Fruit fly (Drosophila melanogaster): Measurements from ENCODE around the gene Or67c.

DNA sequence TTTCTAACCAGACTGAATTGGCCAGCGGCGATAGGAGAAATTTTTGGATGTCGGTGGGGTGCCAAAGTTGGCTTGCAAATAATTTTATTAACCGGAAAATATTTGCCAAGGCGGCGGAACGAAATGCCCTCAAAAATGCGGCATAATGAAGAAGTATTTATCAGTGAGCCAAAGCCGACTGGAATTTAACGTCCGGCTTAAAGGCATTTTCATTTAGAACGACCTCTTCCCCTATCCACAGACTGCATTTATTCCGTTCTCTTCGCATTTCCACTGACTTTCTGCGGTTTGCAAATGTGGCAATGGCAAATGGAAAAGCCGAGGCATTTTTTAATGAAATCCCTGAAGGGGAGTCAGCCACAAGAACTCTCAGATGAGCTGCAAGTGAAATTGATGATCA is 11.5 kb downstream of the Or67c start:
- TF ChIP-seq CG12236 (GFP tag; optimal IDR thresholded peaks at IDR 0.05) (no peak), Hr39 (optimal IDR thresholded peaks at IDR 0.05) (no peak), fu2 (GFP tag; optimal IDR thresholded peaks at IDR 0.05) (no peak), Gug (GFP tag; IDR thresholded peaks at IDR 0.05) (no peak), prd (optimal IDR thresholded peaks at IDR 0.05) (no peak), prd (GFP tag; IDR thresholded peaks at IDR 0.05) (no peak), Sry-β (GFP tag; optimal IDR thresholded peaks at IDR 0.05) (no peak), danr (GFP tag; IDR thresholded peaks at IDR 0.05) (no peak), CG1529 (GFP tag; optimal IDR thresholded peaks at IDR 0.05) (no peak), ind (GFP tag; optimal IDR thresholded peaks at IDR 0.05) (no peak), kay (GFP tag; optimal IDR thresholded peaks at IDR 0.05) (no peak), slbo (GFP tag; IDR thresholded peaks at IDR 0.05) (no peak)
